Worm (Caenorhabditis elegans) whole organism, mixed stage, embryonic: Measurements from ENCODE around the gene pacl-1.

ENCODE experiments used
- M03D4.4 ChIP-seq: sonication (generic microtip); optimal IDR thresholded peaks from 2 replicates; lab custom pipeline; 2017; ENCODE audit warnings: mild to moderate bottlenecking, missing genetic modification characterization, missing compliant biosample characterization
- bed-3 ChIP-seq: fragments of 200-800 bp; sonication (Bioruptor generic); optimal IDR thresholded peaks from 3 replicates; lab custom pipeline; 2018; ENCODE audit warnings: mild to moderate bottlenecking, missing genetic modification characterization, moderate library complexity, missing compliant biosample characterization
- blmp-1 ChIP-seq: fragments of 150-350 bp; optimal IDR thresholded peaks from 2 replicates; lab custom pipeline; 2014; ENCODE audit warnings: missing biosample characterization, missing genetic modification characterization
- ceh-39 ChIP-seq: fragments of 150-350 bp; optimal IDR thresholded peaks from 2 replicates; lab custom pipeline; 2014; ENCODE audit warnings: missing biosample characterization, missing genetic modification characterization
- ceh-43 ChIP-seq: fragments of 200-800 bp; sonication (Bioruptor generic); optimal IDR thresholded peaks from 2 replicates; lab custom pipeline; 2018; ENCODE audit warnings: mild to moderate bottlenecking, missing genetic modification characterization, moderate library complexity, missing compliant biosample characterization
- ces-1 ChIP-seq: fragments of 150-350 bp; optimal IDR thresholded peaks from 2 replicates; lab custom pipeline; 2014; ENCODE audit warnings: missing biosample characterization, missing genetic modification reagents, missing genetic modification characterization
- drap-1 ChIP-seq: fragments of 200-800 bp; sonication (Bioruptor generic); optimal IDR thresholded peaks from 3 replicates; lab custom pipeline; 2018; ENCODE audit warnings: mild to moderate bottlenecking, missing genetic modification characterization, missing compliant biosample characterization
- elt-1 ChIP-seq: sonication (generic microtip); optimal IDR thresholded peaks from 2 replicates; lab custom pipeline; 2017; ENCODE audit warnings: missing genetic modification characterization, mild to moderate bottlenecking, missing compliant biosample characterization, antibody characterized with exemption, moderate library complexity, borderline replicate concordance; ENCODE audit not compliant: insufficient read depth
- flh-1 ChIP-seq: fragments of 200-800 bp; sonication (Bioruptor generic); optimal IDR thresholded peaks from 2 replicates; lab custom pipeline; 2018; ENCODE audit warnings: mild to moderate bottlenecking, missing genetic modification characterization, moderate library complexity, missing compliant biosample characterization
- ham-2 ChIP-seq: fragments of 200-800 bp; sonication (Bioruptor generic); optimal IDR thresholded peaks from 2 replicates; lab custom pipeline; 2018; ENCODE audit warnings: mild to moderate bottlenecking, missing genetic modification characterization, missing compliant biosample characterization
- hlh-1 ChIP-seq: fragments of 150-350 bp; optimal IDR thresholded peaks from 2 replicates; lab custom pipeline; 2014; ENCODE audit warnings: missing biosample characterization, missing genetic modification reagents, missing genetic modification characterization
- lin-13 ChIP-seq: fragments of 150-350 bp; optimal IDR thresholded peaks from 2 replicates; lab custom pipeline; 2014; ENCODE audit warnings: missing biosample characterization, missing genetic modification characterization
- lin-32 ChIP-seq: fragments of 200-800 bp; sonication (Bioruptor generic); optimal IDR thresholded peaks from 2 replicates; lab custom pipeline; 2018; ENCODE audit warnings: mild to moderate bottlenecking, missing genetic modification characterization, missing compliant biosample characterization
- lsy-2 ChIP-seq: fragments of 150-350 bp; optimal IDR thresholded peaks from 2 replicates; lab custom pipeline; 2014; ENCODE audit warnings: missing biosample characterization, missing genetic modification characterization
- mep-1 ChIP-seq: fragments of 150-350 bp; optimal IDR thresholded peaks from 2 replicates; lab custom pipeline; 2017; ENCODE audit warnings: missing biosample characterization, missing genetic modification reagents, missing genetic modification characterization, inconsistent platforms
- mls-2 ChIP-seq: sonication (generic microtip); optimal IDR thresholded peaks from 2 replicates; lab custom pipeline; 2016; ENCODE audit warnings: mild to moderate bottlenecking, missing genetic modification characterization, moderate library complexity, missing compliant biosample characterization
- nhr-12 ChIP-seq: fragments of 150-350 bp; optimal IDR thresholded peaks from 2 replicates; lab custom pipeline; 2014; ENCODE audit warnings: missing biosample characterization, missing genetic modification characterization
- nhr-2 ChIP-seq: fragments of 150-350 bp; optimal IDR thresholded peaks from 2 replicates; lab custom pipeline; 2014; ENCODE audit warnings: missing biosample characterization, missing genetic modification characterization
- nhr-28 ChIP-seq: fragments of 150-350 bp; optimal IDR thresholded peaks from 2 replicates; lab custom pipeline; 2014; ENCODE audit warnings: missing biosample characterization, missing genetic modification characterization
- pha-4 ChIP-seq: fragments of 150-350 bp; optimal IDR thresholded peaks from 2 replicates; lab custom pipeline; 2018; ENCODE audit warnings: missing biosample characterization, missing genetic modification reagents, missing genetic modification characterization
- sem-2 ChIP-seq: fragments of 200-800 bp; sonication (Bioruptor generic); optimal IDR thresholded peaks from 2 replicates; lab custom pipeline; 2018; ENCODE audit warnings: mild to moderate bottlenecking, missing genetic modification characterization, missing compliant biosample characterization
- snpc-4 ChIP-seq: fragments of 150-350 bp; optimal IDR thresholded peaks from 2 replicates; lab custom pipeline; 2014; ENCODE audit warnings: missing biosample characterization, missing genetic modification characterization
- sptf-1 ChIP-seq: sonication (generic microtip); optimal IDR thresholded peaks from 2 replicates; lab custom pipeline; 2017; ENCODE audit warnings: mild to moderate bottlenecking, missing genetic modification characterization, moderate library complexity, missing compliant biosample characterization
- tbx-8 ChIP-seq: fragments of 200-800 bp; sonication (Bioruptor generic); optimal IDR thresholded peaks from 2 replicates; lab custom pipeline; 2018; ENCODE audit warnings: mild to moderate bottlenecking, missing genetic modification characterization, moderate library complexity, missing compliant biosample characterization
- unc-120 ChIP-seq: sonication (generic microtip); optimal IDR thresholded peaks from 2 replicates; lab custom pipeline; 2017; ENCODE audit warnings: missing genetic modification characterization, missing compliant biosample characterization; ENCODE audit not compliant: poor library complexity, severe bottlenecking
- unc-39 ChIP-seq: fragments of 150-350 bp; optimal IDR thresholded peaks from 2 replicates; lab custom pipeline; 2014; ENCODE audit warnings: missing biosample characterization, missing genetic modification characterization
- zip-8 ChIP-seq: fragments of 150-350 bp; optimal IDR thresholded peaks from 2 replicates; lab custom pipeline; 2014; ENCODE audit warnings: missing biosample characterization, missing genetic modification characterization
- ztf-11 ChIP-seq: fragments of 150-350 bp; optimal IDR thresholded peaks from 2 replicates; lab custom pipeline; 2014; ENCODE audit warnings: missing biosample characterization, missing genetic modification characterization

Gene pacl-1

ce11 chrV:16275347-16275746 lies at the start of gene pacl-1:
TSS of gene pacl-1 (minus strand) at chrV:16275447.
- TF ChIP-seq ztf-11 = no peak
- no peak for TF ChIP-seq sem-2 (GFP tag; lab: Kevin White, UChicago)
- TF ChIP-seq bed-3 (GFP tag; lab: Kevin White, UChicago) = no peak
- TF ChIP-seq ham-2 (GFP tag; lab: Kevin White, UChicago) = no peak
- TF ChIP-seq M03D4.4 (tag; lab: Kevin White, UChicago) = no peak

DNA sequence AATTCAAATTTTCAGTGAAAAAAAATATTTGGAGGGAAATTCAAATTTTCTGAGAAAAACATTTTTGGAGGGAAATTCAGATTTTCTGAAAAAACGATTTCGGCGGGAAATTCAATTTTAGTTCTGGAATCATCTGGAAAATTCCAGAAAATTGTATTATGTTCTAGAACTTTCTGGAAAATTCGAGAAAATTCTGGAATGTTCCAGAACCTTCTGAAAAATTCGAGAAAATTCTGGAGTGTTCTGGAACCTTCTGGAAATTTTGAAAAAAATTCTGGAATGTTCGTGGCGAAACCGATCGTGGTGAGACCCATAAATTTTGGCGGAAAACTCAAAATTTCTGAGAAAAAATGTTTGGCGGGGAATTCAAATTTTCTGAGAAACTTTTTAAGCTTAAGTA lies 46.9 kb upstream of the pacl-1 start:
- TF ChIP-seq ham-2 (GFP tag; lab: Kevin White, UChicago) (no peak), drap-1 (GFP tag; lab: Kevin White, UChicago) (no peak), lin-32 (no peak), nhr-2 (tag; lab: Kevin White, UChicago) (no peak), bed-3 (GFP tag; lab: Kevin White, UChicago) (no peak), sem-2 (GFP tag; lab: Kevin White, UChicago) (no peak), unc-39 (tag; lab: Kevin White, UChicago) (no peak), ces-1 (no peak), lin-13 (tag; lab: Kevin White, UChicago) (no peak), mls-2 (no peak), nhr-12 (no peak), tbx-8 (GFP tag; lab: Kevin White, UChicago) (no peak)

DNA sequence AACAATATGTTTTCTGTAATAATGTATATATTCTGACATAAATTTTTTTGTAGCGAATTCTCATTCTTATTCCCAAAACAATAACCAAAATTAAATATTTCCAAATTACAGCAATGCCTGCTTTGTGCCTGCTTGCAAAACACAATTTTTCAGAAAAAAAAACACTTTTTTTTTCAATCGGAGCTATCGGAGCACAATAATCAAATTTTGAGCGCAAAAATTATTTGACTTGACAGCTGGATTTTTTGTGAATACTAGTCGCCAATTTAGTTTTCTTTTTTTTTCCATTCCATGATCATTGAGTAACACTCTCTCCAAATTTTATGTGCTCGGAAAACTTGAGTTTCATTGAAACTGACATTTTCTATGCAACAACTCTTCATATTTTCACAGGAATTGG lies 42.0 kb upstream of the pacl-1 start, which contains the start of gene srh-180:
srh-180 (plus strand) TSS at position 301 of the 400 bp plus-strand sequence.
- TF ChIP-seq bed-3 (GFP tag; lab: Kevin White, UChicago) = no peak
- TF ChIP-seq zip-8 (tag; lab: Kevin White, UChicago) = no peak
- no peak for TF ChIP-seq hlh-1 (tag; lab: Kevin White, UChicago)
- no peak for TF ChIP-seq blmp-1 (tag; lab: Kevin White, UChicago)
- TF ChIP-seq, all 35 proteins: peak for 0

ce11 chrV:16315004-16315403 lies 39.8 kb upstream of the pacl-1 start, which contains the start of gene str-214:
TSS of gene str-214 (plus strand) at chrV:16315304.
- TF ChIP-seq nhr-2 (tag; lab: Kevin White, UChicago) (no peak), nhr-12 (no peak), lsy-2 (tag; lab: Kevin White, UChicago) (no peak), snpc-4 (tag; lab: Kevin White, UChicago) (no peak), unc-120 (tag; lab: Kevin White, UChicago) (no peak), pha-4 (tag; lab: Kevin White, UChicago) (no peak), elt-1 (tag; lab: Kevin White, UChicago) (no peak), drap-1 (GFP tag; lab: Kevin White, UChicago) (no peak)
- TF ChIP-seq, all 35 proteins: peak for 0

ce11 chrV:16309523-16309922 lies 34.3 kb upstream of the pacl-1 start, which contains the start of gene oac-7:
TSS of gene oac-7 (plus strand) at chrV:16309805.
- TF ChIP-seq zip-8 (tag; lab: Kevin White, UChicago) (peak; percentile 74), nhr-28 (tag; lab: Kevin White, UChicago) (peak; percentile 12), nhr-2 (tag; lab: Kevin White, UChicago) (no peak)

DNA sequence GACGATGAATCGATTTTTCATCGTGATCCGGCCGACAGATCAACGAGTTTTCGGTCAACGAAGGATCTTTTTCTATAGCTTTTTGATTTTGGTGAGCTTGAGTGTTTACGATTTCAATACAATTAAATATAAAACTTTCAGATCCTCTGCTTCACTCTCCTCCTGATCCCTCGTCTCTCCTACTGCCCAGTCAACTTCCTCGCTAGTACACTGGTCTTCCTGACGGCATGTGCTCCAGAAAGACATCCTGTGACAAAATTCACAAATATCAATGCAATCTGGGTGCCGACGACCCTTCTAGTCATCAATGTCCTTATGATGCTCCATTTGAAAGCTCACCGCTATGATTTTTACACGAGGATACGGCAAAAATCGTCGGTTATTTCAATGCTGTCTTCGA lies 33.1 kb upstream of the pacl-1 start:
- TF ChIP-seq mls-2 (no peak), ceh-43 (GFP tag; lab: Kevin White, UChicago) (no peak), snpc-4 (tag; lab: Kevin White, UChicago) (no peak), ceh-39 (no peak), sptf-1 (no peak), lin-32 (no peak), sem-2 (GFP tag; lab: Kevin White, UChicago) (no peak), nhr-12 (no peak), hlh-1 (tag; lab: Kevin White, UChicago) (no peak), mep-1 (tag; lab: Kevin White, UChicago) (no peak), flh-1 (GFP tag; lab: Kevin White, UChicago) (no peak)
